Fruit fly (Drosophila melanogaster) whole organism, embryonic: ENCODE data around the gene sun.
A peak's percentile ranks its signal among the peaks of the same experiment; 100 is the strongest.

ENCODE experiments used
- Bdp1 ChIP-seq: fragments of 200-800 bp; sonication (Bioruptor generic); optimal IDR thresholded peaks from 3 replicates; lab custom pipeline; 2016; ENCODE audit warnings: missing biosample characterization, missing genetic modification characterization
- Blimp-1 ChIP-seq: fragments of 200-800 bp; sonication (Bioruptor generic); optimal IDR thresholded peaks from 3 replicates; lab custom pipeline; 2018; ENCODE audit warnings: missing biosample characterization, missing genetic modification characterization, mild to moderate bottlenecking, moderate library complexity, missing genetic modification reagents
- CG10147 ChIP-seq: fragments of 200-800 bp; sonication (Bioruptor generic); optimal IDR thresholded peaks from 2 replicates; lab custom pipeline; 2019; ENCODE audit warnings: missing biosample characterization, mild to moderate bottlenecking, missing genetic modification characterization, moderate library complexity
- CG12299 ChIP-seq: fragments of 200-800 bp; sonication (Bioruptor generic); optimal IDR thresholded peaks from 2 replicates; lab custom pipeline; 2018; ENCODE audit warnings: missing biosample characterization, mild to moderate bottlenecking, missing genetic modification characterization
- CG1233 ChIP-seq: fragments of 200-800 bp; sonication (Bioruptor generic); optimal IDR thresholded peaks from 4 replicates; lab custom pipeline; 2018; ENCODE audit warnings: missing biosample characterization, mild to moderate bottlenecking, missing genetic modification characterization
- CG13123 ChIP-seq: fragments of 200-800 bp; sonication (Bioruptor generic); optimal IDR thresholded peaks from 2 replicates; lab custom pipeline; 2016; ENCODE audit warnings: missing biosample characterization, missing genetic modification characterization
- CG13624 ChIP-seq: fragments of 200-800 bp; sonication (Bioruptor generic); optimal IDR thresholded peaks from 2 replicates; lab custom pipeline; 2016; ENCODE audit warnings: missing biosample characterization, missing genetic modification characterization
- CG14860 ChIP-seq: fragments of 200-800 bp; sonication (Bioruptor generic); IDR thresholded peaks from 3 replicates; pipeline ENCODE4 v1.3.6; 2022; ENCODE audit warnings: missing biosample characterization, missing genetic modification characterization; ENCODE audit not compliant: partially characterized antibody
- CG17829 ChIP-seq: fragments of 200-800 bp; optimal IDR thresholded peaks from 2 replicates; lab custom pipeline; 2019; ENCODE audit warnings: missing biosample characterization, mild to moderate bottlenecking, missing genetic modification characterization, moderate library complexity
- CG18476 ChIP-seq: fragments of 200-800 bp; sonication (Bioruptor generic); optimal IDR thresholded peaks from 2 replicates; lab custom pipeline; 2016; ENCODE audit warnings: missing biosample characterization, mild to moderate bottlenecking, missing genetic modification characterization
- CG2129 ChIP-seq: fragments of 200-800 bp; sonication (Bioruptor generic); IDR thresholded peaks from 2 replicates; pipeline ENCODE4 v1.3.6; 2022; ENCODE audit warnings: missing biosample characterization, missing genetic modification characterization; ENCODE audit not compliant: partially characterized antibody
- CG3065 ChIP-seq: fragments of 200-800 bp; sonication (Bioruptor generic); optimal IDR thresholded peaks from 2 replicates; lab custom pipeline; 2016; ENCODE audit warnings: missing biosample characterization, missing genetic modification characterization
- CG31224 ChIP-seq: fragments of 200-800 bp; sonication (Bioruptor generic); IDR thresholded peaks from 2 replicates; pipeline ENCODE4 v1.3.6; 2022; ENCODE audit warnings: missing biosample characterization, missing genetic modification characterization
- CG31388 ChIP-seq: fragments of 200-800 bp; sonication (Bioruptor generic); optimal IDR thresholded peaks from 2 replicates; lab custom pipeline; 2016; ENCODE audit warnings: missing biosample characterization, missing genetic modification characterization
- CG3281 ChIP-seq: fragments of 200-800 bp; sonication (Bioruptor generic); optimal IDR thresholded peaks from 3 replicates; lab custom pipeline; 2017; ENCODE audit warnings: missing biosample characterization, mild to moderate bottlenecking, missing genetic modification characterization
- CG33213 ChIP-seq: fragments of 200-800 bp; sonication (Bioruptor generic); optimal IDR thresholded peaks from 3 replicates; lab custom pipeline; 2016; ENCODE audit warnings: missing biosample characterization, missing genetic modification characterization
- CG4730 ChIP-seq: fragments of 200-800 bp; sonication (Bioruptor generic); IDR thresholded peaks from 2 replicates; pipeline ENCODE4 v1.3.6; 2022; ENCODE audit warnings: missing biosample characterization, missing genetic modification characterization
- CG5245 ChIP-seq: fragments of 200-800 bp; sonication (Bioruptor generic); optimal IDR thresholded peaks from 3 replicates; lab custom pipeline; 2016; ENCODE audit warnings: missing biosample characterization, missing genetic modification characterization
- CG6765 ChIP-seq: fragments of 200-800 bp; sonication (Bioruptor generic); optimal IDR thresholded peaks from 3 replicates; lab custom pipeline; 2017; ENCODE audit warnings: missing biosample characterization, mild to moderate bottlenecking, missing genetic modification characterization
- CG7786 ChIP-seq: fragments of 200-800 bp; sonication (Bioruptor generic); optimal IDR thresholded peaks from 2 replicates; lab custom pipeline; 2016; ENCODE audit warnings: missing biosample characterization, missing genetic modification characterization
- D19B ChIP-seq: fragments of 200-800 bp; sonication (Bioruptor generic); optimal IDR thresholded peaks from 2 replicates; lab custom pipeline; 2017; ENCODE audit warnings: missing biosample characterization, mild to moderate bottlenecking, missing genetic modification characterization
- Dfd ChIP-seq, 2 experiments: fragments of >200 bp; optimal IDR thresholded peaks; 2 replicates each; lab custom pipeline; 2017; ENCODE audit warnings: missing biosample characterization in 2 of 2, missing genetic modification characterization in 2 of 2
- E2f2 ChIP-seq: fragments of 200-800 bp; sonication (Bioruptor generic); IDR thresholded peaks from 2 replicates; pipeline ENCODE4 v1.3.6; 2022; ENCODE audit warnings: missing biosample characterization, missing genetic modification characterization
- Hmr ChIP-seq: fragments of 200-800 bp; sonication (Bioruptor generic); optimal IDR thresholded peaks from 3 replicates; lab custom pipeline; 2017; ENCODE audit warnings: mild to moderate bottlenecking, missing biosample characterization, missing genetic modification reagents, missing genetic modification characterization
- Hr3 ChIP-seq: fragments of 200-800 bp; sonication (Bioruptor generic); optimal IDR thresholded peaks from 3 replicates; lab custom pipeline; 2016; ENCODE audit warnings: missing biosample characterization, missing genetic modification characterization
- NC2β ChIP-seq: fragments of 200-800 bp; sonication (Bioruptor generic); optimal IDR thresholded peaks from 2 replicates; lab custom pipeline; 2016; ENCODE audit warnings: missing biosample characterization, missing genetic modification characterization
- Nf-YB ChIP-seq: fragments of 200-800 bp; sonication (Bioruptor generic); optimal IDR thresholded peaks from 3 replicates; lab custom pipeline; 2019; ENCODE audit warnings: missing biosample characterization, mild to moderate bottlenecking, missing genetic modification characterization, moderate library complexity
- Sox100B ChIP-seq: fragments of 200-800 bp; sonication (Bioruptor generic); optimal IDR thresholded peaks from 3 replicates; lab custom pipeline; 2018; ENCODE audit warnings: missing biosample characterization, mild to moderate bottlenecking, missing genetic modification characterization
- Usf ChIP-seq: fragments of 200-800 bp; sonication (Bioruptor generic); optimal IDR thresholded peaks from 2 replicates; lab custom pipeline; 2017; ENCODE audit warnings: missing genotype, missing biosample characterization, missing genetic modification characterization
- bcd ChIP-seq: fragments of 200-800 bp; sonication (Bioruptor generic); optimal IDR thresholded peaks from 2 replicates; lab custom pipeline; 2017; ENCODE audit warnings: missing biosample characterization, mild to moderate bottlenecking, missing genetic modification characterization
- fd102C ChIP-seq: fragments of 200-800 bp; sonication (Bioruptor generic); optimal IDR thresholded peaks from 2 replicates; lab custom pipeline; 2018; ENCODE audit warnings: missing biosample characterization, mild to moderate bottlenecking, missing genetic modification characterization, moderate library complexity
- gem ChIP-seq: fragments of 200-800 bp; sonication (Bioruptor generic); optimal IDR thresholded peaks from 2 replicates; lab custom pipeline; 2019; ENCODE audit warnings: missing biosample characterization, mild to moderate bottlenecking, missing genetic modification characterization, moderate library complexity
- gfzf ChIP-seq: fragments of 200-800 bp; sonication (Bioruptor generic); optimal IDR thresholded peaks from 2 replicates; lab custom pipeline; 2016; ENCODE audit warnings: missing biosample characterization, mild to moderate bottlenecking, missing genetic modification characterization, moderate library complexity
- h ChIP-seq: fragments of >200 bp; optimal IDR thresholded peaks from 2 replicates; lab custom pipeline; 2017
- jigr1 ChIP-seq: fragments of 200-800 bp; sonication (Bioruptor generic); IDR thresholded peaks from 3 replicates; pipeline ENCODE4 v1.3.6; 2022; ENCODE audit warnings: missing biosample characterization, missing genetic modification characterization
- kni ChIP-seq: fragments of 200-800 bp; sonication (Bioruptor generic); optimal IDR thresholded peaks from 3 replicates; lab custom pipeline; 2017; ENCODE audit warnings: mild to moderate bottlenecking, missing biosample characterization, missing genetic modification reagents, missing genetic modification characterization
- lilli ChIP-seq: fragments of 200-800 bp; sonication (Bioruptor generic); optimal IDR thresholded peaks from 3 replicates; lab custom pipeline; 2016; ENCODE audit warnings: missing biosample characterization, missing genetic modification characterization
- lmd ChIP-seq: fragments of 200-800 bp; sonication (Bioruptor generic); IDR thresholded peaks from 2 replicates; pipeline ENCODE4 v1.3.6; 2022; ENCODE audit warnings: missing biosample characterization, missing genetic modification characterization
- mld ChIP-seq: fragments of 200-800 bp; sonication (Bioruptor generic); IDR thresholded peaks from 3 replicates; pipeline ENCODE4 v1.3.6; 2022; ENCODE audit warnings: missing biosample characterization, missing genetic modification characterization; ENCODE audit not compliant: partially characterized antibody
- nom ChIP-seq: fragments of 200-800 bp; sonication (Bioruptor generic); optimal IDR thresholded peaks from 2 replicates; lab custom pipeline; 2017; ENCODE audit warnings: missing biosample characterization, missing genetic modification characterization, mild to moderate bottlenecking, moderate library complexity, missing genetic modification reagents
- oc ChIP-seq: fragments of 200-800 bp; sonication (Bioruptor generic); optimal IDR thresholded peaks from 2 replicates; lab custom pipeline; 2018; ENCODE audit warnings: missing biosample characterization, mild to moderate bottlenecking, missing genetic modification characterization, moderate library complexity
- otp ChIP-seq: fragments of 200-800 bp; sonication (Bioruptor generic); IDR thresholded peaks from 3 replicates; pipeline ENCODE4, ENCODE4 v1.3.6; 2022; ENCODE audit warnings: missing biosample characterization, missing genetic modification characterization
- ranshi ChIP-seq: fragments of 200-800 bp; sonication (Bioruptor generic); IDR thresholded peaks from 2 replicates; pipeline ENCODE4 v1.3.6; 2022; ENCODE audit warnings: missing biosample characterization, missing genetic modification characterization
- repo ChIP-seq: fragments of 200-800 bp; sonication (Bioruptor generic); optimal IDR thresholded peaks from 2 replicates; lab custom pipeline; 2016; ENCODE audit warnings: missing biosample characterization, missing genetic modification characterization
- sna ChIP-seq: fragments of 200-800 bp; sonication (Bioruptor generic); IDR thresholded peaks from 2 replicates; pipeline ENCODE4 v1.3.6; 2022; ENCODE audit warnings: missing biosample characterization, missing genetic modification characterization; ENCODE audit not compliant: partially characterized antibody
- tgo ChIP-seq: fragments of 200-800 bp; sonication (Bioruptor generic); IDR thresholded peaks from 3 replicates; pipeline ENCODE4 v1.3.6; 2022; ENCODE audit warnings: missing biosample characterization, missing genetic modification characterization
- unc-4 ChIP-seq: fragments of 200-800 bp; sonication (Bioruptor generic); IDR thresholded peaks from 2 replicates; pipeline ENCODE4 v1.3.6; 2022; ENCODE audit warnings: missing biosample characterization, missing genetic modification characterization; ENCODE audit not compliant: partially characterized antibody
- vnd ChIP-seq: fragments of 200-800 bp; sonication (Bioruptor generic); IDR thresholded peaks from 3 replicates; pipeline ENCODE4 v1.3.6; 2022; ENCODE audit warnings: missing biosample characterization, missing genetic modification characterization; ENCODE audit not compliant: partially characterized antibody
- zen ChIP-seq: fragments of 200-800 bp; sonication (Bioruptor generic); optimal IDR thresholded peaks from 3 replicates; lab custom pipeline; 2018; ENCODE audit warnings: missing biosample characterization, mild to moderate bottlenecking, missing genetic modification characterization, moderate library complexity

sun gene

DNA sequence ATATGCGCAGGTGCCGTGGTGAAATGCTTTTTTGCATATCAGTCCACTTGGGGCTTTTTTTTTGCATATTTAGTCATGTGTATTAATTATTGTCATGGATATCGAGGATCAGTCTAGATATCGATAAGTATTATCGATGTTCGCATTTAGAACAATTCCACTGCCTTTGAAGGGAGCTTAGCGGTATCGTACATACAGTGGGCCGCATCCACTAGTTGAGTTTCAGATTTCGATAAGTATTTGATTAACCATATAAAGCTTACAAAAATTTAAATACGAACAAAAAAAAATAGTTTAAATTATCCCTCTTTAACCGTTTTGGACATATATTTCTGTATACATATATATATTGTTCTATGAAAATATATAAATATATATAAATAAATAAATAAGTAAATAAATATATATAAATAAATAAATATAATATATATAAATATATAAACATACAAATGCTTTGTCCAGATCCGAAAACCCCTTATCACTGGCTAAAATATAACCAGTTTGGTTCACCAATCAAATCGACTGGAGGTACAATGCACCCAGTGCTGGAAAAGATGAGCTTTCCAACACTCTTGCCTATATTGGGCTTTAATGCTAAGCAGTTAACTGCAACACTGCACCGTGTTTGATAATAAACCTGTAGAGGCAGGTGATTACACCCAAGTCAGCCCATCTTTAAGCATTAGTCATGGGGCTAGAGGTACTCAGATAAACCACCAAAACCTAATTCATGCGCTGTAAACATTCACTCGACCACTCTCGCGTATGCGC, 46.0 kb downstream of the sun start (continued):
- no peak for TF ChIP-seq Blimp-1 (GFP tag; lab: Kevin White, UChicago)
- no peak for TF ChIP-seq CG31388 (GFP tag; lab: Kevin White, UChicago)
- no peak for TF ChIP-seq otp (GFP tag; lab: Robert Waterston, UW)
- peak; percentile 32 for TF ChIP-seq CG3281 (GFP tag; lab: Kevin White, UChicago)
- peak; percentile 73 for TF ChIP-seq unc-4 (GFP tag; lab: Robert Waterston, UW)
- TF ChIP-seq lmd = no peak
- TF ChIP-seq CG17829 (tag; lab: Kevin White, UChicago) = peak; percentile 33
- TF ChIP-seq bcd (GFP tag; lab: Kevin White, UChicago) = no peak
- 0 out of 3 replicates have a peak, but pooled peaks have one; percentile 37 for TF ChIP-seq mld
- TF ChIP-seq zen (tag; lab: Kevin White, UChicago) = peak; percentile 17
- TF ChIP-seq vnd (GFP tag; lab: Robert Waterston, UW) = peak; percentile 59; the same call in 2 of the 3 replicates
- TF ChIP-seq NC2β = no peak
- no peak for TF ChIP-seq CG10147 (GFP tag; lab: Kevin White, UChicago)
- no peak for TF ChIP-seq CG33213
- peak; percentile 74 for TF ChIP-seq CG14860 (GFP tag; lab: Robert Waterston, UW)
- no peak for TF ChIP-seq E2f2 (GFP tag; lab: Robert Waterston, UW)
- peak; percentile 56 for TF ChIP-seq CG2129
- no peak for TF ChIP-seq CG7786 (GFP tag; lab: Kevin White, UChicago)
- peak; percentile 75 for TF ChIP-seq Nf-YB
- peak; percentile 62 for TF ChIP-seq gem
- TF ChIP-seq jigr1 (GFP tag; lab: Robert Waterston, UW) = no peak
- TF ChIP-seq lilli (GFP tag; lab: Kevin White, UChicago) = peak; percentile 23
- peak; percentile 34 for TF ChIP-seq CG6765 (GFP tag; lab: Kevin White, UChicago)
- TF ChIP-seq CG5245 (GFP tag; lab: Kevin White, UChicago) = peak; percentile 3
- no peak for TF ChIP-seq fd102C (GFP tag; lab: Kevin White, UChicago)
- no peak for TF ChIP-seq CG3065 (GFP tag; lab: Kevin White, UChicago)
- no peak for TF ChIP-seq oc
- TF ChIP-seq CG12299 (tag; lab: Kevin White, UChicago) = no peak
- no peak for TF ChIP-seq Bdp1 (GFP tag; lab: Kevin White, UChicago)
- TF ChIP-seq CG13123 (GFP tag; lab: Kevin White, UChicago) = no peak
- no peak for TF ChIP-seq CG13624 (GFP tag; lab: Kevin White, UChicago)
- peak; percentile 38 for TF ChIP-seq gfzf
- no peak for TF ChIP-seq CG18476 (GFP tag; lab: Kevin White, UChicago)
- TF ChIP-seq h (lab: Kevin White, UChicago) = no peak
- TF ChIP-seq D19B = no peak
- peak; percentile 20 for TF ChIP-seq Sox100B (GFP tag; lab: Kevin White, UChicago)
- no peak for TF ChIP-seq Dfd (GFP tag; optimal IDR thresholded peaks at IDR 0.05; lab: Kevin White, UChicago)
- TF ChIP-seq Usf (GFP tag; lab: Kevin White, UChicago) = no peak
- TF ChIP-seq nom (GFP tag; lab: Kevin White, UChicago) = no peak
- TF ChIP-seq CG4730 = no peak
- TF ChIP-seq CG1233 (GFP tag; lab: Kevin White, UChicago) = no peak
- TF ChIP-seq Hmr (GFP tag; lab: Kevin White, UChicago) = peak; percentile 58
- TF ChIP-seq Hr3 = peak; percentile 25
- no peak for TF ChIP-seq CG31224 (GFP tag; lab: Robert Waterston, UW)
- TF ChIP-seq repo (GFP tag; lab: Kevin White, UChicago) = no peak
- TF ChIP-seq sna = peak; percentile 31; the same call in 1 of the 2 replicates
- no peak for TF ChIP-seq kni (GFP tag; lab: Kevin White, UChicago)
- 0 out of 3 replicates have a peak, but pooled peaks have one; percentile 17 for TF ChIP-seq tgo (GFP tag; lab: Robert Waterston, UW)
- 0 out of 2 replicates have a peak, but pooled peaks have one; percentile 3 for TF ChIP-seq ranshi (GFP tag; lab: Robert Waterston, UW)
